Worm (Caenorhabditis elegans) whole organism, young adult: Measurements from ENCODE around the gene mip-2.

Source experiments
- B0035.1 ChIP-seq: sonication (generic microtip); optimal IDR thresholded peaks from 2 replicates; lab custom pipeline; 2016; ENCODE audit warnings: missing genetic modification characterization, mild to moderate bottlenecking, missing compliant biosample characterization, missing genotype, missing genetic modification reagents
- B0336.3 ChIP-seq: fragments of 200-800 bp; sonication (Bioruptor generic); IDR thresholded peaks from 2 replicates; pipeline ENCODE4 v1.3.6; 2022; ENCODE audit warnings: missing genetic modification characterization, missing compliant biosample characterization
- C06A6.2 ChIP-seq: fragments of 200-800 bp; sonication (Bioruptor generic); conservative IDR thresholded peaks from 2 replicates; pipeline ENCODE4 v1.3.6; 2022; ENCODE audit warnings: missing genetic modification characterization, missing compliant biosample characterization
- F22D6.2 ChIP-seq: sonication (generic microtip); optimal IDR thresholded peaks from 2 replicates; lab custom pipeline; 2016; ENCODE audit warnings: mild to moderate bottlenecking, missing genetic modification characterization, missing compliant biosample characterization
- F33H1.4 ChIP-seq: fragments of 200-800 bp; sonication (Bioruptor generic); IDR thresholded peaks from 2 replicates; pipeline ENCODE4 v1.3.6; 2022; ENCODE audit warnings: missing genetic modification reagents, missing genetic modification characterization, missing compliant biosample characterization
- F49E8.2 ChIP-seq: sonication (generic microtip); optimal IDR thresholded peaks from 3 replicates; lab custom pipeline; 2017; ENCODE audit warnings: missing genetic modification characterization, mild to moderate bottlenecking, missing compliant biosample characterization, antibody characterized with exemption, moderate library complexity; ENCODE audit not compliant: insufficient read depth
- Y56A3A.18 ChIP-seq: fragments of 200-800 bp; sonication (Bioruptor generic); IDR thresholded peaks from 2 replicates; pipeline ENCODE4 v1.3.6; 2022; ENCODE audit warnings: missing genetic modification reagents, missing genetic modification characterization, missing compliant biosample characterization
- Y79H2A.3 ChIP-seq: fragments of 200-800 bp; sonication (Bioruptor generic); conservative IDR thresholded peaks from 2 replicates; pipeline ENCODE4 v1.3.6; 2022; ENCODE audit warnings: missing genetic modification reagents, missing genetic modification characterization, missing compliant biosample characterization
- ama-1 ChIP-seq, 3 experiments: fragments of 150-350 bp in 1 of 3; sonication (generic microtip) in 2 of 3; optimal IDR thresholded peaks; 2 replicates each; lab custom pipeline; 2014 to 2018; ENCODE audit warnings: missing biosample characterization in 2 of 3, missing genetic modification characterization in 2 of 3, missing genetic modification reagents in 2 of 3
- atf-7 ChIP-seq: sonication (generic microtip); optimal IDR thresholded peaks from 2 replicates; lab custom pipeline; 2017; ENCODE audit warnings: mild to moderate bottlenecking, missing genetic modification characterization, missing compliant biosample characterization
- attf-3 ChIP-seq: fragments of 200-800 bp; sonication (Bioruptor generic); conservative IDR thresholded peaks from 2 replicates; pipeline ENCODE4 v1.3.6; 2022; ENCODE audit warnings: missing genetic modification reagents, missing genetic modification characterization, missing compliant biosample characterization
- attf-5 ChIP-seq: fragments of 200-800 bp; sonication (Bioruptor generic); optimal IDR thresholded peaks from 2 replicates; lab custom pipeline; 2018; ENCODE audit warnings: mild to moderate bottlenecking, missing genetic modification characterization, missing compliant biosample characterization
- attf-6 ChIP-seq: fragments of 200-800 bp; sonication (Bioruptor generic); IDR thresholded peaks from 2 replicates; pipeline ENCODE4 v1.3.6; 2022; ENCODE audit warnings: missing genetic modification reagents, missing genetic modification characterization, missing compliant biosample characterization
- bed-1 ChIP-seq: fragments of 200-800 bp; sonication (Bioruptor generic); IDR thresholded peaks from 2 replicates; pipeline ENCODE4 v1.3.6; 2022; ENCODE audit warnings: missing genetic modification reagents, missing genetic modification characterization, missing compliant biosample characterization
- dpff-1 ChIP-seq: sonication (generic microtip); optimal IDR thresholded peaks from 2 replicates; lab custom pipeline; 2017; ENCODE audit warnings: mild to moderate bottlenecking, missing genetic modification characterization, missing compliant biosample characterization
- dpl-1 ChIP-seq: fragments of 150-350 bp; optimal IDR thresholded peaks from 2 replicates; lab custom pipeline; 2014; ENCODE audit warnings: missing biosample characterization, missing genetic modification reagents, missing genetic modification characterization
- egl-18 ChIP-seq: fragments of 200-800 bp; sonication (Bioruptor generic); IDR thresholded peaks from 2 replicates; pipeline ENCODE4 v1.3.6; 2022; ENCODE audit warnings: missing genetic modification reagents, missing genetic modification characterization, missing compliant biosample characterization
- egl-44 ChIP-seq: fragments of 200-800 bp; sonication (Bioruptor generic); IDR thresholded peaks from 2 replicates; pipeline ENCODE4 v1.3.6; 2022; ENCODE audit warnings: missing genetic modification reagents, missing genetic modification characterization, missing compliant biosample characterization
- egrh-3 ChIP-seq: fragments of 200-800 bp; sonication (Bioruptor generic); IDR thresholded peaks from 2 replicates; pipeline ENCODE4 v1.3.6; 2022; ENCODE audit warnings: missing genetic modification reagents, missing genetic modification characterization, missing compliant biosample characterization
- ekl-4 ChIP-seq: fragments of 200-800 bp; sonication (Bioruptor generic); IDR thresholded peaks from 2 replicates; pipeline ENCODE4 v1.3.6; 2022; ENCODE audit warnings: missing genetic modification reagents, missing genetic modification characterization, missing compliant biosample characterization
- fkh-3 ChIP-seq: sonication (generic microtip); optimal IDR thresholded peaks from 2 replicates; lab custom pipeline; 2016; ENCODE audit warnings: mild to moderate bottlenecking, missing genetic modification characterization, missing compliant biosample characterization
- let-607 ChIP-seq, 2 experiments: fragments of 200-800 bp in 1 of 2; sonication (Bioruptor generic) in 1 of 2; sonication (generic microtip) in 1 of 2; optimal IDR thresholded peaks; 2 replicates each; lab custom pipeline; 2016 to 2018; ENCODE audit warnings: mild to moderate bottlenecking in 2 of 2, missing compliant biosample characterization in 2 of 2, missing genetic modification characterization in 2 of 2, moderate library complexity in 2 of 2, missing genotype in 1 of 2
- lin-35 ChIP-seq, 3 experiments: fragments of 150-350 bp in 2 of 3; sonication (generic microtip) in 1 of 3; optimal IDR thresholded peaks; 2 replicates each; lab custom pipeline; 2014 to 2018; ENCODE audit warnings: missing biosample characterization in 3 of 3, missing genetic modification characterization in 3 of 3, missing genetic modification reagents in 3 of 3
- lin-40 ChIP-seq: sonication (generic microtip); optimal IDR thresholded peaks from 2 replicates; lab custom pipeline; 2016; ENCODE audit warnings: missing genetic modification characterization, mild to moderate bottlenecking, missing compliant biosample characterization, missing genotype, missing genetic modification reagents
- lir-1 ChIP-seq: fragments of 200-800 bp; sonication (Bioruptor generic); conservative IDR thresholded peaks from 2 replicates; pipeline ENCODE4 v1.3.6; 2022; ENCODE audit warnings: missing genetic modification reagents, missing genetic modification characterization, missing compliant biosample characterization
- lsl-1 ChIP-seq: fragments of 200-800 bp; sonication (Bioruptor generic); optimal IDR thresholded peaks from 2 replicates; lab custom pipeline; 2018; ENCODE audit warnings: mild to moderate bottlenecking, missing genetic modification characterization, moderate library complexity, missing compliant biosample characterization
- lsy-27 ChIP-seq: sonication (generic microtip); optimal IDR thresholded peaks from 2 replicates; lab custom pipeline; 2017; ENCODE audit warnings: missing genetic modification characterization, mild to moderate bottlenecking, missing compliant biosample characterization, antibody characterized with exemption, missing genotype, borderline replicate concordance; ENCODE audit not compliant: insufficient read depth
- madf-3 ChIP-seq: fragments of 200-800 bp; sonication (Bioruptor generic); IDR thresholded peaks from 2 replicates; pipeline ENCODE4 v1.3.6; 2022; ENCODE audit warnings: missing genetic modification reagents, missing genetic modification characterization, missing compliant biosample characterization
- madf-6 ChIP-seq: fragments of 200-800 bp; sonication (Bioruptor generic); IDR thresholded peaks from 2 replicates; pipeline ENCODE4 v1.3.6; 2022; ENCODE audit warnings: missing genetic modification reagents, missing genetic modification characterization, missing compliant biosample characterization
- madf-8 ChIP-seq: fragments of 200-800 bp; sonication (Bioruptor generic); conservative IDR thresholded peaks from 2 replicates; pipeline ENCODE4 v1.3.6; 2022; ENCODE audit warnings: missing genetic modification reagents, missing genetic modification characterization, missing compliant biosample characterization
- mcd-1 ChIP-seq: fragments of 200-800 bp; sonication (Bioruptor generic); IDR thresholded peaks from 2 replicates; pipeline ENCODE4 v1.3.6; 2022; ENCODE audit warnings: missing genetic modification reagents, missing genetic modification characterization, missing compliant biosample characterization
- mel-28 ChIP-seq: sonication (generic microtip); optimal IDR thresholded peaks from 2 replicates; lab custom pipeline; 2016; ENCODE audit warnings: borderline replicate concordance, mild to moderate bottlenecking, missing genetic modification characterization, missing compliant biosample characterization
- mes-4 ChIP-seq: sonication (generic microtip); optimal IDR thresholded peaks from 2 replicates; lab custom pipeline; 2016; ENCODE audit warnings: missing genotype, missing genetic modification characterization, missing compliant biosample characterization
- rcor-1 ChIP-seq: fragments of 200-800 bp; sonication (Bioruptor generic); IDR thresholded peaks from 2 replicates; pipeline ENCODE4 v1.3.6; 2022; ENCODE audit warnings: missing genetic modification reagents, missing genetic modification characterization, missing compliant biosample characterization
- repo-1 ChIP-seq: sonication (generic microtip); optimal IDR thresholded peaks from 2 replicates; lab custom pipeline; 2017; ENCODE audit warnings: mild to moderate bottlenecking, missing genetic modification characterization, missing compliant biosample characterization
- rpc-1 ChIP-seq, 2 experiments: fragments of 150-350 bp in 1 of 2; sonication (generic microtip) in 1 of 2; optimal IDR thresholded peaks; 2 replicates each; lab custom pipeline; 2014 to 2018; ENCODE audit warnings: missing biosample characterization in 1 of 2, missing genetic modification characterization in 1 of 2, missing genetic modification reagents in 1 of 2, missing genotype in 1 of 2
- sea-2 ChIP-seq: fragments of 200-800 bp; sonication (Bioruptor generic); IDR thresholded peaks from 2 replicates; pipeline ENCODE4 v1.3.6; 2022; ENCODE audit warnings: missing genetic modification characterization, missing compliant biosample characterization
- snpc-1.1 ChIP-seq: sonication (generic microtip); optimal IDR thresholded peaks from 2 replicates; lab custom pipeline; 2017; ENCODE audit warnings: missing genetic modification characterization, mild to moderate bottlenecking, missing compliant biosample characterization, antibody characterized with exemption, moderate library complexity, missing genotype, missing genetic modification reagents; ENCODE audit not compliant: insufficient read depth
- tbx-9 ChIP-seq: sonication (generic microtip); optimal IDR thresholded peaks from 2 replicates; lab custom pipeline; 2016; ENCODE audit warnings: borderline replicate concordance, missing genetic modification characterization, inconsistent platforms, missing compliant biosample characterization
- unc-130 ChIP-seq: sonication (generic microtip); optimal IDR thresholded peaks from 2 replicates; lab custom pipeline; 2016; ENCODE audit warnings: missing genetic modification reagents, missing genetic modification characterization, missing compliant biosample characterization
- zim-3 ChIP-seq: sonication (generic microtip); optimal IDR thresholded peaks from 2 replicates; lab custom pipeline; 2017; ENCODE audit warnings: mild to moderate bottlenecking, missing genetic modification characterization, moderate library complexity, missing compliant biosample characterization
- ztf-18 ChIP-seq: sonication (generic microtip); optimal IDR thresholded peaks from 2 replicates; lab custom pipeline; 2016; ENCODE audit warnings: missing genotype, mild to moderate bottlenecking, missing genetic modification characterization, missing compliant biosample characterization
- ztf-26 ChIP-seq: sonication (generic microtip); optimal IDR thresholded peaks from 2 replicates; lab custom pipeline; 2017; ENCODE audit warnings: missing genetic modification characterization, missing compliant biosample characterization

The mip-2 gene

DNA sequence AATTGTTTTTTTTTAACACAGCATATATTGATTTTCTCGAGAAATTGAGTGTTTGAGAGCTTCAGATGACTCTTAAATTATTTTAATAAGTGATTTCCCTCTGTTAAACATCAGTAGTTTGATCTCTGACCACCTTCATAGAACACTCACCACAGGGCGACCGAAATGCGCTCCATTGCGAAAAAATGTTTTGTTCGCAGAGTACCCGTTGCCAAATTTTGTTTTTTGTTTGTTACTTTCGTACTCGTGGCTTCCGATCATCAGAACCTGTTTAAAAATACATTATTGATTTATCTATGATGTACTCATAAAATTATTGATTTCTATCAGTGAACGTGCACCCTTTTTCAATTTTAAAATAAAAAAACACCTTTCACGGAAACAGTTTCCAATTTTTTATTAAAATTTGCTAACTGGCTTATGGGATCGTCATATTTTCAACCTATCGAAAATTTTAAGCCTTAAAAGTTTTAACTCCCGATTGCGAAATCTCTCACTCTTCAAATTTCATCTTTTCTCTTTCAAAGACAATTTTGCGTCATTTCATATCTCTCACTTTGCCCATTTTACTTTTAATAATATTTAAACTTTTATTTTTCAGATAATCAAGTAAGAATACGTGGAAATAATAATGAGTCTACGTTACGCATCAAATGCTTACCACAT lies 11.0 kb downstream of the mip-2 start, which contains the start of gene letm-1 (continued):
- no peak for TF ChIP-seq lin-35 (GFP tag; optimal IDR thresholded peaks at IDR 0.05; lab: Kevin White, UChicago)
- TF ChIP-seq rpc-1 (optimal IDR thresholded peaks at IDR 0.05; lab: Kevin White, UChicago) = no peak
- no peak for TF ChIP-seq rpc-1 (tag; optimal IDR thresholded peaks at IDR 0.05; lab: Kevin White, UChicago)
- no peak for TF ChIP-seq attf-3
- TF ChIP-seq repo-1 (tag; lab: Kevin White, UChicago) = no peak
- TF ChIP-seq tbx-9 (tag; lab: Kevin White, UChicago) = no peak
- TF ChIP-seq B0336.3 (GFP tag; lab: Robert Waterston, UW) = no peak
- no peak for TF ChIP-seq unc-130 (GFP tag; lab: Kevin White, UChicago)
- TF ChIP-seq attf-5 (GFP tag; lab: Kevin White, UChicago) = peak; percentile 21
- no peak for TF ChIP-seq sea-2
- no peak for TF ChIP-seq B0035.1 (tag; lab: Kevin White, UChicago)
- TF ChIP-seq Y79H2A.3 (GFP tag; lab: Robert Waterston, UW) = no peak
- TF ChIP-seq bed-1 (GFP tag; lab: Robert Waterston, UW) = no peak
- TF ChIP-seq lsl-1 (GFP tag; lab: Kevin White, UChicago) = no peak
- TF ChIP-seq lir-1 (GFP tag; lab: Robert Waterston, UW) = no peak
- TF ChIP-seq snpc-1.1 = no peak
- TF ChIP-seq F22D6.2 (tag; lab: Kevin White, UChicago) = no peak
- no peak for TF ChIP-seq madf-3 (GFP tag; lab: Robert Waterston, UW)
- TF ChIP-seq fkh-3 (tag; lab: Kevin White, UChicago) = no peak
- peak; percentile 15 for TF ChIP-seq ztf-18 (tag; lab: Kevin White, UChicago)
- no peak for TF ChIP-seq F49E8.2 (tag; lab: Kevin White, UChicago)
- TF ChIP-seq mcd-1 = peak; percentile 14; the same call in 1 of the 2 replicates
- no peak for TF ChIP-seq zim-3 (tag; lab: Kevin White, UChicago)
- no peak for TF ChIP-seq atf-7 (tag; lab: Kevin White, UChicago)
- TF ChIP-seq Y56A3A.18 = no peak
- TF ChIP-seq mes-4 (tag; lab: Kevin White, UChicago) = no peak
- TF ChIP-seq madf-6 (GFP tag; lab: Robert Waterston, UW) = 0 out of 2 replicates have a peak, but pooled peaks have one; percentile 18
- TF ChIP-seq ama-1 (optimal IDR thresholded peaks at IDR 0.05; lab: Kevin White, UChicago) = no peak
- no peak for TF ChIP-seq ama-1 (GFP tag; optimal IDR thresholded peaks at IDR 0.05; lab: Kevin White, UChicago)
- no peak for TF ChIP-seq lsy-27 (tag; lab: Kevin White, UChicago)
- TF ChIP-seq lin-40 (tag; lab: Kevin White, UChicago) = no peak
- no peak for TF ChIP-seq dpl-1 (GFP tag; lab: Kevin White, UChicago)
- no peak for TF ChIP-seq let-607 (tag; optimal IDR thresholded peaks at IDR 0.05; lab: Kevin White, UChicago)
- TF ChIP-seq ztf-26 = no peak
- TF ChIP-seq egl-44 (GFP tag; lab: Robert Waterston, UW) = no peak
- TF ChIP-seq rcor-1 (GFP tag; lab: Robert Waterston, UW) = no peak
- no peak for TF ChIP-seq egrh-3 (GFP tag; lab: Robert Waterston, UW)
- TF ChIP-seq madf-8 (GFP tag; lab: Robert Waterston, UW) = no peak
- no peak for TF ChIP-seq dpff-1 (tag; lab: Kevin White, UChicago)
- TF ChIP-seq ekl-4 (GFP tag; lab: Robert Waterston, UW) = no peak
- no peak for TF ChIP-seq F33H1.4 (GFP tag; lab: Robert Waterston, UW)
- no peak for TF ChIP-seq C06A6.2 (GFP tag; lab: Robert Waterston, UW)
- TF ChIP-seq attf-6 (GFP tag; lab: Robert Waterston, UW) = no peak
- TF ChIP-seq mel-28 = no peak
- no peak for TF ChIP-seq egl-18 (GFP tag; lab: Robert Waterston, UW)
- TF ChIP-seq, all 124 proteins: peak for 8
